Worm (Caenorhabditis elegans) whole organism, late embryonic: ENCODE results near the gene F40A3.6.

Experiments used
- C38D4.7 ChIP-seq: fragments of 200-800 bp; sonication (Bioruptor generic); optimal IDR thresholded peaks from 2 replicates; lab custom pipeline; 2018; ENCODE audit warnings: mild to moderate bottlenecking, missing genetic modification characterization, moderate library complexity, missing compliant biosample characterization
- F13H6.1 ChIP-seq: sonication (generic microtip); optimal IDR thresholded peaks from 2 replicates; lab custom pipeline; 2016; ENCODE audit warnings: missing genetic modification characterization, missing compliant biosample characterization
- K09A11.1 ChIP-seq: sonication (generic microtip); optimal IDR thresholded peaks from 2 replicates; lab custom pipeline; 2017; ENCODE audit warnings: antibody characterized with exemption, mild to moderate bottlenecking, missing genetic modification characterization, missing compliant biosample characterization; ENCODE audit not compliant: insufficient read depth
- T23F11.4 ChIP-seq: fragments of 200-800 bp; sonication (Bioruptor generic); optimal IDR thresholded peaks from 2 replicates; lab custom pipeline; 2018; ENCODE audit warnings: mild to moderate bottlenecking, missing genetic modification characterization, missing compliant biosample characterization
- Y22D7AL.16 ChIP-seq: sonication (generic microtip); optimal IDR thresholded peaks from 2 replicates; lab custom pipeline; 2016; ENCODE audit warnings: missing genetic modification characterization, missing compliant biosample characterization
- ahr-1 ChIP-seq: sonication (generic microtip); optimal IDR thresholded peaks from 2 replicates; lab custom pipeline; 2016; ENCODE audit warnings: missing genetic modification characterization, missing compliant biosample characterization
- ceh-18 ChIP-seq: sonication (generic microtip); optimal IDR thresholded peaks from 2 replicates; lab custom pipeline; 2016; ENCODE audit warnings: missing genetic modification characterization, missing compliant biosample characterization
- ceh-19 ChIP-seq: fragments of 200-800 bp; sonication (Bioruptor generic); optimal IDR thresholded peaks from 2 replicates; lab custom pipeline; 2018; ENCODE audit warnings: mild to moderate bottlenecking, missing genetic modification characterization, missing compliant biosample characterization
- ceh-22 ChIP-seq: sonication (generic microtip); optimal IDR thresholded peaks from 2 replicates; lab custom pipeline; 2017; ENCODE audit warnings: missing biosample characterization, missing genetic modification characterization
- ceh-24 ChIP-seq: sonication (generic microtip); optimal IDR thresholded peaks from 2 replicates; lab custom pipeline; 2016; ENCODE audit warnings: mild to moderate bottlenecking, missing genetic modification characterization, missing compliant biosample characterization
- ceh-31 ChIP-seq: sonication (generic microtip); optimal IDR thresholded peaks from 2 replicates; lab custom pipeline; 2016; ENCODE audit warnings: missing genetic modification characterization, missing compliant biosample characterization
- dve-1 ChIP-seq: sonication (generic microtip); optimal IDR thresholded peaks from 2 replicates; lab custom pipeline; 2017; ENCODE audit warnings: antibody characterized with exemption, mild to moderate bottlenecking, missing genetic modification characterization, missing compliant biosample characterization
- elt-4 ChIP-seq: sonication (generic microtip); optimal IDR thresholded peaks from 2 replicates; lab custom pipeline; 2016; ENCODE audit warnings: missing genetic modification characterization, missing compliant biosample characterization
- ets-4 ChIP-seq: sonication (generic microtip); optimal IDR thresholded peaks from 2 replicates; lab custom pipeline; 2016; ENCODE audit warnings: missing genetic modification characterization, missing compliant biosample characterization
- fkh-10 ChIP-seq: fragments of 150-350 bp; optimal IDR thresholded peaks from 2 replicates; lab custom pipeline; 2014; ENCODE audit warnings: missing biosample characterization, missing genetic modification reagents, missing genetic modification characterization
- fkh-6 ChIP-seq: sonication (generic microtip); optimal IDR thresholded peaks from 2 replicates; lab custom pipeline; 2016; ENCODE audit warnings: missing genetic modification characterization, missing compliant biosample characterization
- hlh-15 ChIP-seq: sonication (generic microtip); optimal IDR thresholded peaks from 2 replicates; lab custom pipeline; 2016; ENCODE audit warnings: missing genetic modification characterization, missing compliant biosample characterization
- hlh-30 ChIP-seq: sonication (generic microtip); optimal IDR thresholded peaks from 2 replicates; lab custom pipeline; 2017; ENCODE audit warnings: antibody characterized with exemption, missing genetic modification characterization, missing compliant biosample characterization; ENCODE audit not compliant: insufficient read depth
- hlh-6 ChIP-seq: sonication (generic microtip); optimal IDR thresholded peaks from 2 replicates; lab custom pipeline; 2016; ENCODE audit warnings: missing genotype, missing genetic modification characterization, missing compliant biosample characterization
- hlh-8 ChIP-seq: sonication (generic microtip); optimal IDR thresholded peaks from 2 replicates; lab custom pipeline; 2016; ENCODE audit warnings: missing genotype, missing genetic modification characterization, missing compliant biosample characterization
- lim-6 ChIP-seq: sonication (generic microtip); optimal IDR thresholded peaks from 2 replicates; lab custom pipeline; 2016; ENCODE audit warnings: missing genetic modification characterization, missing compliant biosample characterization
- madf-2 ChIP-seq: sonication (generic microtip); optimal IDR thresholded peaks from 2 replicates; lab custom pipeline; 2017; ENCODE audit warnings: missing genetic modification characterization, missing compliant biosample characterization
- mec-3 ChIP-seq: sonication (generic microtip); optimal IDR thresholded peaks from 2 replicates; lab custom pipeline; 2016; ENCODE audit warnings: borderline replicate concordance, missing genetic modification characterization, missing compliant biosample characterization
- nfya-1 ChIP-seq: sonication (generic microtip); optimal IDR thresholded peaks from 2 replicates; lab custom pipeline; 2017; ENCODE audit warnings: missing genetic modification characterization, mild to moderate bottlenecking, missing compliant biosample characterization, antibody characterized with exemption, moderate library complexity
- nhr-232 ChIP-seq: sonication (generic microtip); optimal IDR thresholded peaks from 2 replicates; lab custom pipeline; 2016; ENCODE audit warnings: missing genetic modification characterization, missing compliant biosample characterization
- npax-4 ChIP-seq: sonication (generic microtip); optimal IDR thresholded peaks from 2 replicates; lab custom pipeline; 2016; ENCODE audit warnings: missing genetic modification characterization, missing compliant biosample characterization
- pat-9 ChIP-seq: fragments of 200-800 bp; sonication (Bioruptor generic); optimal IDR thresholded peaks from 2 replicates; lab custom pipeline; 2018; ENCODE audit warnings: mild to moderate bottlenecking, missing genetic modification characterization, moderate library complexity, missing compliant biosample characterization
- pha-2 ChIP-seq: sonication (generic microtip); optimal IDR thresholded peaks from 2 replicates; lab custom pipeline; 2017; ENCODE audit warnings: mild to moderate bottlenecking, missing genetic modification characterization, missing compliant biosample characterization
- pha-4 ChIP-seq: fragments of 150-350 bp; optimal IDR thresholded peaks from 2 replicates; lab custom pipeline; 2018; ENCODE audit warnings: missing biosample characterization, missing genetic modification reagents, missing genetic modification characterization
- pqm-1 ChIP-seq: sonication (generic microtip); optimal IDR thresholded peaks from 2 replicates; lab custom pipeline; 2016; ENCODE audit warnings: missing genetic modification characterization, missing compliant biosample characterization
- pros-1 ChIP-seq: fragments of 150-350 bp; optimal IDR thresholded peaks from 2 replicates; lab custom pipeline; 2014; ENCODE audit warnings: missing biosample characterization, missing genetic modification reagents, missing genetic modification characterization
- sdc-2 ChIP-seq: sonication (generic microtip); optimal IDR thresholded peaks from 2 replicates; lab custom pipeline; 2016; ENCODE audit warnings: missing genotype, missing genetic modification characterization, missing compliant biosample characterization
- sox-2 ChIP-seq: fragments of 200-800 bp; sonication (Bioruptor generic); IDR thresholded peaks from 2 replicates; pipeline ENCODE4 v1.3.6; 2022; ENCODE audit warnings: missing genetic modification reagents, missing genetic modification characterization, missing compliant biosample characterization
- tbx-7 ChIP-seq: sonication (generic microtip); optimal IDR thresholded peaks from 2 replicates; lab custom pipeline; 2016; ENCODE audit warnings: missing genotype, missing genetic modification characterization, missing compliant biosample characterization
- unc-42 ChIP-seq: sonication (generic microtip); optimal IDR thresholded peaks from 2 replicates; lab custom pipeline; 2016; ENCODE audit warnings: missing genotype, missing genetic modification characterization, missing compliant biosample characterization
- unc-55 ChIP-seq: sonication (generic microtip); optimal IDR thresholded peaks from 2 replicates; lab custom pipeline; 2017; ENCODE audit warnings: missing biosample characterization, missing genetic modification reagents, missing genetic modification characterization
- unc-86 ChIP-seq: sonication (generic microtip); optimal IDR thresholded peaks from 2 replicates; lab custom pipeline; 2016; ENCODE audit warnings: missing genetic modification characterization, missing compliant biosample characterization
- ztf-16 ChIP-seq: sonication (generic microtip); optimal IDR thresholded peaks from 2 replicates; lab custom pipeline; 2017; ENCODE audit warnings: missing genetic modification characterization, missing compliant biosample characterization

The F40A3.6 gene

ce11 chrV:7854603-7855002, 39.1 kb downstream of the F40A3.6 start, which contains the start of the genes C37C3.9 and C37C3.18 (continued):
- TF ChIP-seq ets-4 (tag; lab: Kevin White, UChicago) (no peak), dve-1 (tag; lab: Kevin White, UChicago) (no peak), pros-1 (tag; lab: Kevin White, UChicago) (no peak), lim-6 (tag; lab: Kevin White, UChicago) (no peak), pha-4 (no peak), C38D4.7 (GFP tag; lab: Kevin White, UChicago) (no peak), unc-55 (GFP tag; lab: Kevin White, UChicago) (peak; percentile 73), hlh-6 (tag; lab: Kevin White, UChicago) (no peak), sdc-2 (tag; lab: Kevin White, UChicago) (no peak), pat-9 (tag; lab: Kevin White, UChicago) (no peak), mec-3 (tag; lab: Kevin White, UChicago) (no peak), pha-2 (tag; lab: Kevin White, UChicago) (no peak), hlh-8 (tag; lab: Kevin White, UChicago) (no peak), unc-86 (no peak), Y22D7AL.16 (no peak), ceh-19 (GFP tag; lab: Kevin White, UChicago) (no peak), hlh-15 (tag; lab: Kevin White, UChicago) (no peak), unc-42 (tag; lab: Kevin White, UChicago) (no peak), nfya-1 (peak; percentile 63), ceh-22 (no peak), K09A11.1 (tag; lab: Kevin White, UChicago) (no peak), npax-4 (tag; lab: Kevin White, UChicago) (no peak)
- TF ChIP-seq, all 69 proteins: peak for 10

ce11 chrV:7853900-7854299, 39.8 kb downstream of the F40A3.6 start:
- TF ChIP-seq C38D4.7 (GFP tag; lab: Kevin White, UChicago) (no peak), tbx-7 (tag; lab: Kevin White, UChicago) (no peak), fkh-6 (tag; lab: Kevin White, UChicago) (no peak), madf-2 (tag; lab: Kevin White, UChicago) (no peak), sdc-2 (tag; lab: Kevin White, UChicago) (no peak), ceh-31 (no peak), lim-6 (tag; lab: Kevin White, UChicago) (no peak), dve-1 (tag; lab: Kevin White, UChicago) (no peak), ztf-16 (tag; lab: Kevin White, UChicago) (no peak), unc-42 (tag; lab: Kevin White, UChicago) (no peak), Y22D7AL.16 (no peak), F13H6.1 (tag; lab: Kevin White, UChicago) (no peak), elt-4 (no peak), ahr-1 (no peak), fkh-10 (GFP tag; lab: Kevin White, UChicago) (no peak)

- TF ChIP-seq nhr-232 (tag; lab: Kevin White, UChicago) (no peak), nfya-1 (no peak), ceh-24 (tag; lab: Kevin White, UChicago) (no peak), Y22D7AL.16 (no peak), T23F11.4 (GFP tag; lab: Kevin White, UChicago) (no peak), sox-2 (no peak), pqm-1 (tag; lab: Kevin White, UChicago) (no peak), hlh-6 (tag; lab: Kevin White, UChicago) (no peak)
These were observed 41.6 kb downstream of the F40A3.6 start for ce11 chrV:7852078-7852477.

ce11 chrV:7848251-7848650, 45.4 kb downstream of the F40A3.6 start:
- TF ChIP-seq ceh-18 (tag; lab: Kevin White, UChicago), result no peak
- TF ChIP-seq hlh-30 (tag; lab: Kevin White, UChicago), result peak; percentile 72
- peak; percentile 5 for TF ChIP-seq unc-42 (tag; lab: Kevin White, UChicago)
- TF ChIP-seq, all 69 proteins: peak for 2
